Worm (Caenorhabditis elegans): Measurements from ENCODE around the gene srbc-20.
A peak's percentile ranks its signal among the peaks of the same experiment; 100 is the strongest.

Gene srbc-20

DNA sequence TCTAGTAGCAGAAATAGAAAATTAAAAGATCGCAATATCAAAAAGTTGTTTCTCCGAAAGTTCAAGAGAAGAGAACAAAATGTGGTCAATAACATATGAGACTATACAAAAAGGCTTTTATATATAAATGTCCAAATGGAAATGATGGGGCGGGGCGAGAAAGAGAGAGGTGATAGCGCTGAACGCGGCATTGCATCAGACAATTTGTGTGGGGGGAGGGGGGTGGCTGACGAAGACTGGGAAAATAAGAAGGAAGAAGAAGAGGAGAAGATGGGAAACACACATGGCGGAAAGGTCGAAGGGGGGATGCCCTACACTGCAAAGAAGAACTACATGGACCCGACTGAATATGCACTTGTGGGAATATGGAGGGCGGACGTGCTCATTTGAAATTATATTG lies 11.6 kb upstream of the srbc-20 start:
- TF ChIP-seq dpl-1 (GFP tag; optimal IDR thresholded peaks at IDR 0.05) = no peak
- no peak for TF ChIP-seq aly-2 (tag; optimal IDR thresholded peaks at IDR 0.05)
- TF ChIP-seq nhr-19 (GFP tag; conservative IDR thresholded peaks at IDR 0.05) = no peak
- TF ChIP-seq lin-14 (GFP tag; optimal IDR thresholded peaks at IDR 0.05) = peak; percentile 98
- TF ChIP-seq efl-1 (optimal IDR thresholded peaks at IDR 0.05) = peak; percentile 4 to 17
- no peak for TF ChIP-seq efl-1 (GFP tag; optimal IDR thresholded peaks at IDR 0.05 in 1 of 2)
- no peak for TF ChIP-seq mab-9 (GFP tag; IDR thresholded peaks at IDR 0.05)
- peak; percentile 23 for TF ChIP-seq skn-1 (tag; optimal IDR thresholded peaks at IDR 0.05)
- TF ChIP-seq lin-39 (tag; optimal IDR thresholded peaks at IDR 0.05) = no peak
- no peak for TF ChIP-seq nhr-84 (tag; optimal IDR thresholded peaks at IDR 0.05)
- TF ChIP-seq mef-2 (tag; optimal IDR thresholded peaks at IDR 0.05) = no peak
- TF ChIP-seq lin-13 (GFP tag; optimal IDR thresholded peaks at IDR 0.05) = no peak
- no peak for TF ChIP-seq tbx-2 (tag; optimal IDR thresholded peaks at IDR 0.05)
- TF ChIP-seq ceh-82 (tag; optimal IDR thresholded peaks at IDR 0.05) = peak in 1 of 3 experiments; percentile 42
- TF ChIP-seq vab-15 (tag; optimal IDR thresholded peaks at IDR 0.05) = no peak
- no peak for TF ChIP-seq sox-4 (tag; optimal IDR thresholded peaks at IDR 0.05)
- peak; percentile 56 for TF ChIP-seq jun-1 (tag; optimal IDR thresholded peaks at IDR 0.05)
- no peak for TF ChIP-seq elt-3 (tag; optimal IDR thresholded peaks at IDR 0.05)
- TF ChIP-seq unc-86 (tag; optimal IDR thresholded peaks at IDR 0.05) = no peak
- TF ChIP-seq ceh-63 (GFP tag; optimal IDR thresholded peaks at IDR 0.05) = no peak
- peak; percentile 1 for TF ChIP-seq nhr-20 (tag; optimal IDR thresholded peaks at IDR 0.05)
- no peak for TF ChIP-seq ceh-8 (GFP tag; optimal IDR thresholded peaks at IDR 0.05)
- TF ChIP-seq irx-1 (tag; optimal IDR thresholded peaks at IDR 0.05) = no peak
- TF ChIP-seq fkh-8 (tag; optimal IDR thresholded peaks at IDR 0.05) = peak; percentile 34
- TF ChIP-seq nhr-11 (tag; optimal IDR thresholded peaks at IDR 0.05) = no peak
- TF ChIP-seq C16A3.4 (tag; optimal IDR thresholded peaks at IDR 0.05) = no peak
- peak; percentile 62 for TF ChIP-seq rnt-1 (tag; optimal IDR thresholded peaks at IDR 0.05)
- TF ChIP-seq C34B4.2 (tag; optimal IDR thresholded peaks at IDR 0.05) = no peak
- TF ChIP-seq mep-1 (tag; optimal IDR thresholded peaks at IDR 0.05) = peak; percentile 19
- no peak for TF ChIP-seq aha-1 (tag; optimal IDR thresholded peaks at IDR 0.05)
- TF ChIP-seq grh-1 (GFP tag; IDR thresholded peaks at IDR 0.05) = no peak
- TF ChIP-seq nhr-85 (tag) = peak; percentile 72
- TF ChIP-seq pqm-1 (tag; optimal IDR thresholded peaks at IDR 0.05) = no peak
- TF ChIP-seq isw-1 (GFP tag; IDR thresholded peaks at IDR 0.05) = no peak
- no peak for TF ChIP-seq hlh-4 (tag; optimal IDR thresholded peaks at IDR 0.05)
- TF ChIP-seq xbp-1 (tag; optimal IDR thresholded peaks at IDR 0.05) = no peak
- no peak for TF ChIP-seq ztf-11 (tag; optimal IDR thresholded peaks at IDR 0.05)
- no peak for TF ChIP-seq ztf-4 (tag; optimal IDR thresholded peaks at IDR 0.05)
- no peak for TF ChIP-seq egl-27 (tag; optimal IDR thresholded peaks at IDR 0.05)
- TF ChIP-seq egl-13 (tag; optimal IDR thresholded peaks at IDR 0.05) = no peak
- TF ChIP-seq unc-98 (GFP tag; IDR thresholded peaks at IDR 0.05) = no peak
- peak in 1 of 2 experiments; percentile 44 for TF ChIP-seq lsy-2 (tag; optimal IDR thresholded peaks at IDR 0.05)
- no peak for TF ChIP-seq unc-30 (tag; optimal IDR thresholded peaks at IDR 0.05)
- no peak for TF ChIP-seq snpc-4 (tag; optimal IDR thresholded peaks at IDR 0.05)
- no peak for TF ChIP-seq nhr-237 (tag; optimal IDR thresholded peaks at IDR 0.05)
- no peak for TF ChIP-seq hlh-17 (GFP tag; optimal IDR thresholded peaks at IDR 0.05; ENCODE audit: borderline replicate concordance)
- TF ChIP-seq F16B12.6 (tag; optimal IDR thresholded peaks at IDR 0.05) = no peak
- no peak for TF ChIP-seq ceh-88 (GFP tag; IDR thresholded peaks at IDR 0.05)
- no peak for TF ChIP-seq nhr-77 (tag; optimal IDR thresholded peaks at IDR 0.05)
- no peak for TF ChIP-seq dsc-1 (tag; optimal IDR thresholded peaks at IDR 0.05)
- no peak for TF ChIP-seq ama-1 (optimal IDR thresholded peaks at IDR 0.05)
- peak; percentile 31 for TF ChIP-seq nhr-71 (tag; optimal IDR thresholded peaks at IDR 0.05)
- TF ChIP-seq hpl-2 (GFP tag; optimal IDR thresholded peaks at IDR 0.05) = no peak
- TF ChIP-seq pag-3 (tag; optimal IDR thresholded peaks at IDR 0.05; ENCODE audit: borderline replicate concordance, insufficient read depth) = no peak
- no peak for TF ChIP-seq nhr-12 (tag; optimal IDR thresholded peaks at IDR 0.05)
